Fruit fly (Drosophila melanogaster) whole organism, adult: ENCODE measurements around the gene mys.
A peak's percentile ranks its signal among the peaks of the same experiment; 100 is the strongest.

Source experiments
- CG11617 ChIP-seq: fragments of 200-800 bp; sonication (Bioruptor generic); optimal IDR thresholded peaks from 2 replicates; lab custom pipeline; 2017; ENCODE audit warnings: mild to moderate bottlenecking, missing biosample characterization, missing genetic modification reagents, missing genetic modification characterization
- CG12768 ChIP-seq: fragments of 200-800 bp; sonication (Bioruptor generic); optimal IDR thresholded peaks from 2 replicates; lab custom pipeline; 2017; ENCODE audit warnings: missing biosample characterization, missing genetic modification characterization, mild to moderate bottlenecking, moderate library complexity, missing genetic modification reagents
- CG14711 ChIP-seq: fragments of 200-800 bp; sonication (Bioruptor generic); optimal IDR thresholded peaks from 2 replicates; lab custom pipeline; 2018; ENCODE audit warnings: missing biosample characterization, mild to moderate bottlenecking, missing genetic modification characterization, moderate library complexity
- CG1620 ChIP-seq: fragments of 200-800 bp; sonication (Bioruptor generic); optimal IDR thresholded peaks from 2 replicates; lab custom pipeline; 2016; ENCODE audit warnings: missing biosample characterization, missing genetic modification characterization
- CG33017 ChIP-seq: fragments of 200-800 bp; sonication (Bioruptor generic); optimal IDR thresholded peaks from 2 replicates; lab custom pipeline; 2018; ENCODE audit warnings: missing biosample characterization, mild to moderate bottlenecking, missing genetic modification characterization, moderate library complexity
- CG5204 ChIP-seq: fragments of 200-800 bp; sonication (Bioruptor generic); optimal IDR thresholded peaks from 2 replicates; lab custom pipeline; 2016; ENCODE audit warnings: missing biosample characterization, missing genetic modification characterization
- CG7045 ChIP-seq: fragments of 200-800 bp; sonication (Bioruptor generic); optimal IDR thresholded peaks from 2 replicates; lab custom pipeline; 2017; ENCODE audit warnings: missing biosample characterization, mild to moderate bottlenecking, missing genetic modification characterization
- CG7101 ChIP-seq: fragments of 200-800 bp; sonication (Bioruptor generic); optimal IDR thresholded peaks from 2 replicates; lab custom pipeline; 2018; ENCODE audit warnings: missing biosample characterization, mild to moderate bottlenecking, missing genetic modification characterization, moderate library complexity
- Clk ChIP-seq: fragments of 200-800 bp; sonication (Bioruptor generic); optimal IDR thresholded peaks from 2 replicates; lab custom pipeline; 2017; ENCODE audit warnings: missing biosample characterization, missing genetic modification characterization
- Crg-1 ChIP-seq: fragments of 200-800 bp; sonication (Bioruptor generic); optimal IDR thresholded peaks from 2 replicates; lab custom pipeline; 2016; ENCODE audit warnings: missing biosample characterization, missing genetic modification characterization
- Hr96 ChIP-seq: fragments of 200-800 bp; sonication (Bioruptor generic); optimal IDR thresholded peaks from 2 replicates; lab custom pipeline; 2016; ENCODE audit warnings: missing biosample characterization, missing genetic modification characterization
- Mnt ChIP-seq: fragments of 200-800 bp; sonication (Bioruptor generic); optimal IDR thresholded peaks from 2 replicates; lab custom pipeline; 2016; ENCODE audit warnings: missing biosample characterization, mild to moderate bottlenecking, missing genetic modification characterization
- bab1 ChIP-seq: fragments of 200-800 bp; sonication (Bioruptor generic); optimal IDR thresholded peaks from 3 replicates; lab custom pipeline; 2019; ENCODE audit warnings: missing biosample characterization, mild to moderate bottlenecking, missing genetic modification characterization, moderate library complexity
- cic ChIP-seq: fragments of 200-800 bp; sonication (Bioruptor generic); optimal IDR thresholded peaks from 2 replicates; lab custom pipeline; 2017; ENCODE audit warnings: missing biosample characterization, mild to moderate bottlenecking, missing genetic modification characterization, moderate library complexity
- cnc ChIP-seq, 2 experiments: fragments of >200 bp; optimal IDR thresholded peaks; 2 replicates each; lab custom pipeline; 2017
- kay ChIP-seq: fragments of 200-800 bp; sonication (Bioruptor generic); peaks from one replicate; lab custom pipeline; 2016; ENCODE audit warnings: missing biosample characterization, missing genetic modification characterization, borderline replicate concordance
- ovo ChIP-seq: fragments of 200-800 bp; sonication (Bioruptor generic); optimal IDR thresholded peaks from 2 replicates; lab custom pipeline; 2016; ENCODE audit warnings: missing biosample characterization, missing genetic modification characterization
- pad ChIP-seq: fragments of 200-800 bp; sonication (Bioruptor generic); optimal IDR thresholded peaks from 3 replicates; lab custom pipeline; 2017; ENCODE audit warnings: missing biosample characterization, missing genetic modification characterization, mild to moderate bottlenecking, moderate library complexity, missing genetic modification reagents
- tj ChIP-seq: fragments of 200-800 bp; sonication (Bioruptor generic); optimal IDR thresholded peaks from 3 replicates; lab custom pipeline; 2017; ENCODE audit warnings: missing biosample characterization, mild to moderate bottlenecking, missing genetic modification characterization, moderate library complexity
- toe ChIP-seq: fragments of 200-800 bp; sonication (Bioruptor generic); optimal IDR thresholded peaks from 2 replicates; lab custom pipeline; 2016; ENCODE audit warnings: missing biosample characterization, missing genetic modification characterization

mys gene

DNA sequence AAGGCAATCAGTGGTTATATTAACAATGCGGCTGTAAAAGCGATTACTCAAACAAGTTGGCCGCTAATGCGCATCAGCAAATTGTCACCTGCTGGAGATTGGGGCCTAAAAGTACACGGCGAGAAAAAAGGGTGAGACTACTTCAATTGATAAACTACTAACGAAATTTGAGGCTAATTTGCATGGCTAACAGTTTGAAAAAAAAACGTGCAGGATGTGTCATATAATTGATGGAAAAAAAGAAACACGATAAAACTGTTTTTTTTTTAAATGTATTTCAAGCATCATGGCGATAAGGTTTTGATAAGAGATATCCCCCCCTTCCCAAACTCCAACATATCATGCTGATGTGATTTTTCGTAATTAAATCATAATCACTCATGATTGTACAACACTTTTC lies 51.3 kb downstream of the mys start:
- TF ChIP-seq toe (GFP tag; lab: Kevin White, UChicago) (no peak), CG1620 (GFP tag; lab: Kevin White, UChicago) (no peak), CG7045 (peak; percentile 15), CG11617 (peak; percentile 64), CG7101 (tag; lab: Kevin White, UChicago) (peak; percentile 45), tj (peak; percentile 53), kay (no peak), CG5204 (GFP tag; lab: Kevin White, UChicago) (peak; percentile 34), Clk (GFP tag; lab: Kevin White, UChicago) (no peak), Mnt (GFP tag; lab: Kevin White, UChicago) (peak; percentile 16), Hr96 (GFP tag; lab: Kevin White, UChicago) (no peak), ovo (no peak)

DNA sequence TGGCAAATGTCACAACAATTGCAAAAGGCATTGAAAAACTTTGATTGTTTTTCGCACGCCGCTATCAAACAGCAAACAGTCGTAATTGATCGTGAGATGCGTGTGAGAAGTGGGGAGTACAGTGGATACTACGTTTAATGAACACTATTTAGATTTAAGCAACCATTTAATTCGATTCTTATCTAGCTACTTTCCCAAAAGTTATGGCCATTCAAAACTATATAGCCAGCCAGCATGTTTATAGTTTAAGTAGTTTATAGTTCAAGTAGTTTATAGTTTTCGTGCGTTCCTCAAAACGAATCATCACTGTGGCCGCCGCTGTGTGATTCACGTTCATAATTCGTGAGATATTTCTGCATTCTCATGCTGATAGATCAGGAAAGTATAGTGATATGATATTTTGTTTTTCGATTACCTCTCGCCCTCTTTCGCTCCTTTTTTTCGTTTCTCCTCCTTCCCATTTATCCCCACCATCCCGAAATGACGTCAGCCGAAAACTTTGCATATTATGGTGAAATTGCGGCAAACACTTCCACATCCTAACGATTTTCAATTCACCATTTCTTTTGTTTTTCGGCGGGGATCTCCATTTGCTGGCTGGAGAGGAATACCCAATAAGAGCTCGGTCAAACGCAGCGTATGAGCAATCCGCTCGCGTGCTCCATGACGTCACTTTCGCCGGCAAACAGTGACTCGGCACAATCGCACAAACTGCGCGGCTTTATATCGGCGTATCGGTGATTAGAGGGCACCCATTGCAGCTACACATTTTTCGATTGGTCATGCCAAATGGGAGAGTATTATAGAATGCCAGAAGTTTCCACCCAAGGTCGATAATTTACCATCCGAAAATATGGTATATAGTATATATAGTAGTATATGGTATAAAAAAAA lies 52.2 kb downstream of the mys start:
- TF ChIP-seq CG12768 (GFP tag; lab: Kevin White, UChicago) = peak; percentile 33
- TF ChIP-seq Hr96 (GFP tag; lab: Kevin White, UChicago) = peak; percentile 59
- peak; percentile 63 for TF ChIP-seq CG7045
- peak; percentile 93 to 96 for TF ChIP-seq cnc (optimal IDR thresholded peaks at IDR 0.05; lab: Kevin White, UChicago)
- no peak for TF ChIP-seq pad (GFP tag; lab: Kevin White, UChicago)
- peak; percentile 23 for TF ChIP-seq Mnt (GFP tag; lab: Kevin White, UChicago)
- TF ChIP-seq tj = no peak
- TF ChIP-seq CG14711 (tag; lab: Kevin White, UChicago) = peak; percentile 67
- TF ChIP-seq toe (GFP tag; lab: Kevin White, UChicago) = peak; percentile 28
- peak; percentile 27 for TF ChIP-seq Crg-1 (GFP tag; lab: Kevin White, UChicago)
- TF ChIP-seq CG11617 = no peak
- TF ChIP-seq CG1620 (GFP tag; lab: Kevin White, UChicago) = peak; percentile 11
- peak; percentile 15 for TF ChIP-seq Clk (GFP tag; lab: Kevin White, UChicago)
- peak; percentile 92 for TF ChIP-seq kay
- TF ChIP-seq CG7101 (tag; lab: Kevin White, UChicago) = peak; percentile 88
- TF ChIP-seq ovo = no peak
- peak; percentile 68 for TF ChIP-seq CG5204 (GFP tag; lab: Kevin White, UChicago)
- peak; percentile 51 for TF ChIP-seq bab1 (GFP tag; lab: Kevin White, UChicago)
- TF ChIP-seq cic (GFP tag; lab: Kevin White, UChicago) = no peak
- peak; percentile 78 for TF ChIP-seq CG33017

DNA sequence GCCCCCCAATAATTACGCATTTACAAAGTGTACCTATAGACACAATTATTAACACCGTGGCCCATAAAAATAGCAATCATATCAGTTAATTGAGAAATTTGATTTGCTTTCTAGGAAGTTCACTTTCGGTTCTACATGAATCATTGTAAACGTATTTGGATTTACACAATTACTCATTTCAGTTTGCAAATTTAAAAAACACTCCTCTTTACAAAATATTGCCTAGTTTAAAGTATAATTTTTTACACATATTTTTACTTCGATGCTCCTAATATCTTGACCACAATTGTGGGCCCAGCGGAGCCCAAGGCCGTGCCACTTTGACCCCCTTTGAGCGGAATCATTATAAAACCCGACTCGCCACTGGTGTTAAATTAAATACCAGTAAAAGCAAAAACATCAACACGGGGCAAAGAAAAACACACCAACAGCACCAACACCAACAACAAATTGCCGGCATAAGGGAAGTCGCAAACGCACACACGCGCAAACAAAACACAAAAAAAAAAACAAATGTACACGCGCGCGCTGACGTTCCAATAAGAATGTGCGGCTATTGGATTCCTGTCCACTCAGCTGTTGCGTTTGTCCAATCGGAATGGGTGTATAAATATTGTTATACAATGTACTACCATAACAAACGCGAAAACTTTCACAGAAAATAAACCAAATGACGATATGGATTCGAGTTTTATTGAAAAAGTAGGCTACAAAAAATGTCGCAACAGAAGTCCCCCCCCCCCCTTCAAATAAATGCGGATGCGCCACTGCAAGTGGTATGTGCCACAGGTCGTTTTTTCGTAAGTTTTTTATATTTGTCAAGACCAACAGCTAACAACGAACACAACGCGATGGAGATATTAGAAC lies 53.3 kb downstream of the mys start:
- TF ChIP-seq CG7101 (tag; lab: Kevin White, UChicago) = peak; percentile 80
- TF ChIP-seq ovo = peak; percentile 1
- TF ChIP-seq Mnt (GFP tag; lab: Kevin White, UChicago) = peak; percentile 46
- peak; percentile 60 for TF ChIP-seq CG7045
- TF ChIP-seq CG14711 (tag; lab: Kevin White, UChicago) = peak; percentile 62
- peak; percentile 70 for TF ChIP-seq CG5204 (GFP tag; lab: Kevin White, UChicago)
- TF ChIP-seq cic (GFP tag; lab: Kevin White, UChicago) = no peak
- peak; percentile 25 for TF ChIP-seq Clk (GFP tag; lab: Kevin White, UChicago)
- TF ChIP-seq tj = peak; percentile 73
- TF ChIP-seq CG12768 (GFP tag; lab: Kevin White, UChicago) = peak; percentile 62
- peak; percentile 57 for TF ChIP-seq bab1 (GFP tag; lab: Kevin White, UChicago)
- peak; percentile 20 for TF ChIP-seq pad (GFP tag; lab: Kevin White, UChicago)
- peak; percentile 64 for TF ChIP-seq CG11617
- peak; percentile 62 for TF ChIP-seq CG33017
- TF ChIP-seq CG1620 (GFP tag; lab: Kevin White, UChicago) = peak; percentile 21
- TF ChIP-seq toe (GFP tag; lab: Kevin White, UChicago) = peak; percentile 45
- no peak for TF ChIP-seq Crg-1 (GFP tag; lab: Kevin White, UChicago)
- TF ChIP-seq kay = no peak
- no peak for TF ChIP-seq cnc (optimal IDR thresholded peaks at IDR 0.05; lab: Kevin White, UChicago)

- TF ChIP-seq pad (GFP tag; lab: Kevin White, UChicago) (peak; percentile 37), ovo (peak; percentile 2), Mnt (GFP tag; lab: Kevin White, UChicago) (no peak)
Measured at dm6 chrX:8115343-8115676, 53.9 kb downstream of the mys start.

DNA sequence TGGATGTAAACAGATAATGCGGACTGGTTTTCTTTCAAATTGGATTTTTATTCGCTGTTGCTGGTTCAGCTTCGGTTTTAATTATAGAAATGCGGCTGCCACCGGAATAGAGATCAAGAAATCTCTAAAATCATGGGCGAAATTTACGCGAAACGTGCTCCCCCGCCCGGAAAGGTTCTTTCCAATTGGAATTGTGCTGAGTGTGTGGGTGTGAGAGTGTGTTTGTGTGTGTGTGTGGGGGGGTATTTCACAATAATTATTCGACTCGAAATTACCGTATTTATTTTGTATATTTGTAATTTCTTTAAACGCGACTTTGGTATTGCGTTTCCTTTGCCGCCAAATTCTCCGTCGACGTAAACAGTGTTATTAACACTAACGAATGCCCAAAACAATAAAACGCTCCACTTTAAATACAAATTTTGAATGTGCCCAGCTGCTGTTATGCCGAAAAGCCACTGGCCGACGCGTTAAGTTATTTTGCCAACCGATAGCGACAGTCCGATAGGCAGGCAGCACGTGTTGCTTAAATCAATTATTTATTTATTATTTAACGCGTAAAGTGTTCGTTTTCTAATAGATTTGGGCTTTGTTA lies 54.4 kb downstream of the mys start, which contains the start of gene Gclc:
TSS of gene Gclc (minus strand) at position 431 of the 595 bp plus-strand sequence.
- TF ChIP-seq Mnt (GFP tag; lab: Kevin White, UChicago) (peak; percentile 96), tj (peak; percentile 11), CG11617 (peak; percentile 21), CG7101 (tag; lab: Kevin White, UChicago) (no peak), cnc (optimal IDR thresholded peaks at IDR 0.05; lab: Kevin White, UChicago) (no peak), CG14711 (tag; lab: Kevin White, UChicago) (no peak), CG7045 (no peak), Hr96 (GFP tag; lab: Kevin White, UChicago) (no peak), cic (GFP tag; lab: Kevin White, UChicago) (peak; percentile 21), CG1620 (GFP tag; lab: Kevin White, UChicago) (no peak)
